Fruit fly (Drosophila melanogaster) whole organism, embryonic: Measurements from ENCODE around the gene Sqor.
A peak's percentile ranks its signal among the peaks of the same experiment; 100 is the strongest.

Source experiments
- Bteb2 ChIP-seq: fragments of 200-800 bp; sonication (Bioruptor generic); optimal IDR thresholded peaks from 2 replicates; lab custom pipeline; 2016; ENCODE audit warnings: missing biosample characterization, missing genetic modification characterization
- CG10321 ChIP-seq: fragments of 200-800 bp; sonication (Bioruptor generic); IDR thresholded peaks from 2 replicates; pipeline ENCODE4 v1.3.6; 2022; ENCODE audit warnings: missing biosample characterization, missing genetic modification characterization
- CG11247 ChIP-seq: fragments of 200-800 bp; sonication (Bioruptor generic); IDR thresholded peaks from 2 replicates; pipeline ENCODE4 v1.3.6; 2022; ENCODE audit warnings: missing biosample characterization, missing genetic modification characterization
- CG12155 ChIP-seq: fragments of 200-800 bp; sonication (Bioruptor generic); optimal IDR thresholded peaks from 3 replicates; lab custom pipeline; 2016; ENCODE audit warnings: missing biosample characterization, missing genetic modification characterization
- CG12219 ChIP-seq: fragments of 200-800 bp; sonication (Bioruptor generic); optimal IDR thresholded peaks from 3 replicates; lab custom pipeline; 2018; ENCODE audit warnings: missing biosample characterization, mild to moderate bottlenecking, missing genetic modification characterization
- CG12236 ChIP-seq: fragments of 200-800 bp; sonication (Bioruptor generic); optimal IDR thresholded peaks from 2 replicates; lab custom pipeline; 2016; ENCODE audit warnings: missing biosample characterization, missing genetic modification characterization
- CG12942 ChIP-seq: fragments of 200-800 bp; sonication (Bioruptor generic); optimal IDR thresholded peaks from 3 replicates; lab custom pipeline; 2016; ENCODE audit warnings: missing biosample characterization, missing genetic modification characterization
- CG14441 ChIP-seq: fragments of 200-800 bp; sonication (Bioruptor generic); IDR thresholded peaks from 2 replicates; pipeline ENCODE4 v1.3.6; 2022; ENCODE audit warnings: missing biosample characterization, missing genetic modification characterization
- CG14667 ChIP-seq: fragments of 200-800 bp; sonication (Bioruptor generic); IDR thresholded peaks from 2 replicates; pipeline ENCODE4 v1.3.6; 2022; ENCODE audit warnings: missing biosample characterization, missing genetic modification characterization
- CG15011 ChIP-seq: fragments of 200-800 bp; sonication (Bioruptor generic); optimal IDR thresholded peaks from 3 replicates; lab custom pipeline; 2018; ENCODE audit warnings: missing biosample characterization, mild to moderate bottlenecking, missing genetic modification characterization
- CG15073 ChIP-seq: fragments of 200-800 bp; sonication (Bioruptor generic); optimal IDR thresholded peaks from 2 replicates; lab custom pipeline; 2016; ENCODE audit warnings: missing biosample characterization, missing genetic modification characterization
- CG16815 ChIP-seq: fragments of 200-800 bp; sonication (Bioruptor generic); optimal IDR thresholded peaks from 3 replicates; lab custom pipeline; 2017; ENCODE audit warnings: missing biosample characterization, mild to moderate bottlenecking, missing genetic modification characterization
- CG18262 ChIP-seq: fragments of 200-800 bp; optimal IDR thresholded peaks from 3 replicates; lab custom pipeline; 2019; ENCODE audit warnings: missing biosample characterization, mild to moderate bottlenecking, missing genetic modification characterization, moderate library complexity
- CG30431 ChIP-seq: fragments of 200-800 bp; sonication (Bioruptor generic); optimal IDR thresholded peaks from 2 replicates; lab custom pipeline; 2017; ENCODE audit warnings: missing biosample characterization, missing genetic modification characterization
- CG32532 ChIP-seq: fragments of 200-800 bp; sonication (Bioruptor generic); IDR thresholded peaks from 2 replicates; pipeline ENCODE4 v1.3.6; 2022; ENCODE audit warnings: missing biosample characterization, missing genetic modification characterization
- CG33213 ChIP-seq: fragments of 200-800 bp; sonication (Bioruptor generic); optimal IDR thresholded peaks from 3 replicates; lab custom pipeline; 2016; ENCODE audit warnings: missing biosample characterization, missing genetic modification characterization
- CG34422 ChIP-seq: fragments of 200-800 bp; sonication (Bioruptor generic); IDR thresholded peaks from 3 replicates; pipeline ENCODE4 v1.3.6; 2022; ENCODE audit warnings: missing biosample characterization, missing genetic modification characterization
- CG5180 ChIP-seq: fragments of 200-800 bp; sonication (Bioruptor generic); optimal IDR thresholded peaks from 3 replicates; lab custom pipeline; 2017; ENCODE audit warnings: missing biosample characterization, missing genetic modification characterization, mild to moderate bottlenecking, moderate library complexity, missing genetic modification reagents
- CG6254 ChIP-seq: fragments of 200-800 bp; sonication (Bioruptor generic); optimal IDR thresholded peaks from 3 replicates; lab custom pipeline; 2017; ENCODE audit warnings: mild to moderate bottlenecking, missing biosample characterization, missing genetic modification reagents, missing genetic modification characterization
- CG7372 ChIP-seq: fragments of 200-800 bp; sonication (Bioruptor generic); IDR thresholded peaks from 2 replicates; pipeline ENCODE4 v1.3.6; 2022; ENCODE audit warnings: missing biosample characterization, missing genetic modification characterization
- CG7928 ChIP-seq: fragments of 200-800 bp; sonication (Bioruptor generic); optimal IDR thresholded peaks from 2 replicates; lab custom pipeline; 2017; ENCODE audit warnings: missing biosample characterization, mild to moderate bottlenecking, missing genetic modification characterization
- CG8089 ChIP-seq: fragments of 200-800 bp; sonication (Bioruptor generic); optimal IDR thresholded peaks from 3 replicates; lab custom pipeline; 2016; ENCODE audit warnings: missing biosample characterization, missing genetic modification characterization
- CG8290 ChIP-seq, 3 experiments: fragments of 200-800 bp; sonication (Bioruptor generic); optimal IDR thresholded peaks; 2 replicates each; lab custom pipeline; 2016 to 2019; ENCODE audit warnings: missing biosample characterization in 3 of 3, missing genetic modification characterization in 3 of 3, mild to moderate bottlenecking in 2 of 3, moderate library complexity in 1 of 3
- Deaf1 ChIP-seq: fragments of 200-800 bp; optimal IDR thresholded peaks from 3 replicates; lab custom pipeline; 2019; ENCODE audit warnings: missing biosample characterization, mild to moderate bottlenecking, missing genetic modification characterization, moderate library complexity
- Dek ChIP-seq: fragments of 200-800 bp; sonication (Bioruptor generic); optimal IDR thresholded peaks from 3 replicates; lab custom pipeline; 2019; ENCODE audit warnings: missing biosample characterization, mild to moderate bottlenecking, missing genetic modification characterization, moderate library complexity
- Dll ChIP-seq: fragments of 200-800 bp; sonication (Bioruptor generic); IDR thresholded peaks from 4 replicates; pipeline ENCODE4 v1.3.6; 2022; ENCODE audit warnings: missing biosample characterization, missing genetic modification characterization; ENCODE audit not compliant: partially characterized antibody
- HLHmδ ChIP-seq: fragments of 200-800 bp; sonication (Bioruptor generic); optimal IDR thresholded peaks from 2 replicates; lab custom pipeline; 2018; ENCODE audit warnings: missing biosample characterization, mild to moderate bottlenecking, missing genetic modification characterization, moderate library complexity
- Lim3 ChIP-seq: fragments of 200-800 bp; sonication (Bioruptor generic); IDR thresholded peaks from 2 replicates; pipeline ENCODE4 v1.3.6; 2022; ENCODE audit warnings: missing biosample characterization, missing genetic modification characterization
- Med ChIP-seq: fragments of 200-800 bp; sonication (Bioruptor generic); peaks from one replicate; lab custom pipeline; 2016; ENCODE audit warnings: missing biosample characterization, missing genetic modification characterization, mild to moderate bottlenecking, inconsistent platforms, moderate library complexity
- Scr ChIP-seq: fragments of 200-800 bp; sonication (Bioruptor generic); IDR thresholded peaks from 2 replicates; pipeline ENCODE4 v1.3.6; 2022; ENCODE audit warnings: missing biosample characterization, missing genetic modification characterization; ENCODE audit not compliant: partially characterized antibody
- Sin3A ChIP-seq: fragments of >200 bp; optimal IDR thresholded peaks from 2 replicates; lab custom pipeline; 2018
- Trl ChIP-seq, 3 experiments: fragments of >200 bp in 2 of 3; fragments of 200-800 bp in 1 of 3; sonication (Bioruptor generic) in 1 of 3; optimal IDR thresholded peaks; 2 replicates in 1 of 3; 3 replicates in 2 of 3; lab custom pipeline; 2016 to 2017; ENCODE audit warnings: missing biosample characterization in 1 of 3, missing genetic modification characterization in 1 of 3
- bcd ChIP-seq: fragments of 200-800 bp; sonication (Bioruptor generic); optimal IDR thresholded peaks from 2 replicates; lab custom pipeline; 2017; ENCODE audit warnings: missing biosample characterization, mild to moderate bottlenecking, missing genetic modification characterization
- crol ChIP-seq: fragments of 200-800 bp; sonication (Bioruptor generic); IDR thresholded peaks from 2 replicates; pipeline ENCODE4 v1.3.6; 2022; ENCODE audit warnings: missing biosample characterization, missing genetic modification characterization
- dmrt99B ChIP-seq: fragments of 200-800 bp; sonication (Bioruptor generic); optimal IDR thresholded peaks from 2 replicates; lab custom pipeline; 2018; ENCODE audit warnings: missing biosample characterization, mild to moderate bottlenecking, missing genetic modification characterization, moderate library complexity
- ems ChIP-seq: fragments of 200-800 bp; sonication (Bioruptor generic); optimal IDR thresholded peaks from 3 replicates; lab custom pipeline; 2016; ENCODE audit warnings: missing biosample characterization, missing genetic modification characterization
- ewg ChIP-seq: fragments of 200-800 bp; sonication (Bioruptor generic); optimal IDR thresholded peaks from 3 replicates; lab custom pipeline; 2017; ENCODE audit warnings: mild to moderate bottlenecking, missing biosample characterization, missing genetic modification reagents, missing genetic modification characterization
- eyg ChIP-seq: fragments of 200-800 bp; sonication (Bioruptor generic); optimal IDR thresholded peaks from 3 replicates; lab custom pipeline; 2016; ENCODE audit warnings: missing biosample characterization, missing genetic modification characterization
- fu2 ChIP-seq: fragments of 200-800 bp; sonication (Bioruptor generic); optimal IDR thresholded peaks from 2 replicates; lab custom pipeline; 2016; ENCODE audit warnings: missing biosample characterization, missing genetic modification characterization
- gsb ChIP-seq: fragments of 200-800 bp; sonication (Bioruptor generic); IDR thresholded peaks from 2 replicates; pipeline ENCODE4 v1.3.6; 2022; ENCODE audit warnings: missing biosample characterization, missing genetic modification characterization
- gsb-n ChIP-seq: fragments of 200-800 bp; sonication (Bioruptor generic); optimal IDR thresholded peaks from 3 replicates; lab custom pipeline; 2018; ENCODE audit warnings: missing biosample characterization, mild to moderate bottlenecking, missing genetic modification characterization
- ham ChIP-seq: fragments of 200-800 bp; sonication (Bioruptor generic); IDR thresholded peaks from 2 replicates; pipeline ENCODE4 v1.3.6; 2022; ENCODE audit warnings: missing biosample characterization, missing genetic modification characterization
- ken ChIP-seq: fragments of 200-800 bp; sonication (Bioruptor generic); IDR thresholded peaks from 3 replicates; pipeline ENCODE4 v1.3.6; 2022; ENCODE audit warnings: missing biosample characterization, missing genetic modification characterization
- mam ChIP-seq: fragments of 200-800 bp; sonication (Bioruptor generic); optimal IDR thresholded peaks from 3 replicates; lab custom pipeline; 2016; ENCODE audit warnings: missing biosample characterization, missing genetic modification characterization
- pum ChIP-seq: fragments of 200-800 bp; sonication (Bioruptor generic); optimal IDR thresholded peaks from 2 replicates; lab custom pipeline; 2016; ENCODE audit warnings: missing biosample characterization, missing genetic modification characterization
- schlank ChIP-seq: fragments of 200-800 bp; sonication (Bioruptor generic); optimal IDR thresholded peaks from 2 replicates; lab custom pipeline; 2018; ENCODE audit warnings: missing biosample characterization, mild to moderate bottlenecking, missing genetic modification characterization
- sd ChIP-seq: fragments of 200-800 bp; sonication (Bioruptor generic); optimal IDR thresholded peaks from 3 replicates; lab custom pipeline; 2018; ENCODE audit warnings: missing biosample characterization, mild to moderate bottlenecking, missing genetic modification characterization, moderate library complexity
- ssp ChIP-seq: fragments of 200-800 bp; sonication (Bioruptor generic); IDR thresholded peaks from 2 replicates; pipeline ENCODE4 v1.3.6; 2022; ENCODE audit warnings: missing biosample characterization, missing genetic modification characterization
- unc-4 ChIP-seq: fragments of 200-800 bp; sonication (Bioruptor generic); IDR thresholded peaks from 2 replicates; pipeline ENCODE4 v1.3.6; 2022; ENCODE audit warnings: missing biosample characterization, missing genetic modification characterization; ENCODE audit not compliant: partially characterized antibody
- wdn ChIP-seq: fragments of 200-800 bp; sonication (Bioruptor generic); IDR thresholded peaks from 2 replicates; pipeline ENCODE4 v1.3.6; 2022; ENCODE audit warnings: missing biosample characterization, missing genetic modification characterization
- z ChIP-seq: fragments of 200-800 bp; sonication (Bioruptor generic); IDR thresholded peaks from 3 replicates; pipeline ENCODE4 v1.3.6; 2022; ENCODE audit warnings: missing biosample characterization, missing genetic modification characterization

The Sqor gene

dm6 chr3L:4272167-4272773 is 32.3 kb downstream of the Sqor start (continued):
- peak; percentile 44 for TF ChIP-seq CG18262
- no peak for TF ChIP-seq dmrt99B (tag; lab: Kevin White, UChicago)
- no peak for TF ChIP-seq pum
- peak; percentile 28 for TF ChIP-seq CG6254 (GFP tag; lab: Kevin White, UChicago)
- no peak for TF ChIP-seq HLHmδ
- no peak for TF ChIP-seq wdn (GFP tag; lab: Robert Waterston, UW)
- no peak for TF ChIP-seq CG33213
- TF ChIP-seq CG7372: no peak
- no peak for TF ChIP-seq CG10321 (GFP tag; lab: Robert Waterston, UW)
- no peak for TF ChIP-seq z (GFP tag; lab: Robert Waterston, UW)
- peak; percentile 2 for TF ChIP-seq CG15011 (GFP tag; lab: Kevin White, UChicago)
- no peak for TF ChIP-seq eyg (GFP tag; lab: Kevin White, UChicago)
- no peak for TF ChIP-seq ham
- no peak for TF ChIP-seq CG32532 (GFP tag; lab: Robert Waterston, UW)
- no peak for TF ChIP-seq ssp (GFP tag; lab: Robert Waterston, UW)
- TF ChIP-seq Scr (GFP tag; lab: Robert Waterston, UW): no peak
- no peak for TF ChIP-seq CG12155 (GFP tag; lab: Kevin White, UChicago)
- TF ChIP-seq CG14441: no peak
- TF ChIP-seq gsb (GFP tag; lab: Robert Waterston, UW): no peak
- TF ChIP-seq ewg (GFP tag; lab: Kevin White, UChicago): no peak
- TF ChIP-seq CG34422 (GFP tag; lab: Robert Waterston, UW): no peak
- no peak for TF ChIP-seq CG8089 (GFP tag; lab: Kevin White, UChicago)
- no peak for TF ChIP-seq ems
- TF ChIP-seq Sin3A (lab: Kevin White, UChicago): no peak
- no peak for TF ChIP-seq CG11247 (GFP tag; lab: Robert Waterston, UW)
- TF ChIP-seq Med (GFP tag; lab: Kevin White, UChicago): peak; percentile 64
- no peak for TF ChIP-seq Deaf1 (tag; lab: Kevin White, UChicago)
- no peak for TF ChIP-seq CG7928
- TF ChIP-seq gsb-n (tag; lab: Kevin White, UChicago): no peak
- no peak for TF ChIP-seq Dek (tag; lab: Kevin White, UChicago)
- no peak for TF ChIP-seq crol
- TF ChIP-seq Dll (GFP tag; lab: Robert Waterston, UW): no peak
- no peak for TF ChIP-seq CG5180 (GFP tag; lab: Kevin White, UChicago)
- no peak for TF ChIP-seq ken (GFP tag; lab: Robert Waterston, UW)
- TF ChIP-seq mam (GFP tag; lab: Kevin White, UChicago): no peak
- no peak for TF ChIP-seq Lim3
- TF ChIP-seq CG12942: no peak
- no peak for TF ChIP-seq CG30431 (GFP tag; lab: Kevin White, UChicago)
- no peak for TF ChIP-seq schlank
- no peak for TF ChIP-seq CG15073
- no peak for TF ChIP-seq bcd
- TF ChIP-seq fu2: no peak
- no peak for TF ChIP-seq CG12219 (GFP tag; lab: Kevin White, UChicago)
- no peak for TF ChIP-seq unc-4 (GFP tag; lab: Robert Waterston, UW)
- TF ChIP-seq Trl (optimal IDR thresholded peaks at IDR 0.05; lab: Kevin White, UChicago): no peak
- no peak for TF ChIP-seq Trl (GFP tag; optimal IDR thresholded peaks at IDR 0.05; lab: Kevin White, UChicago)
- peak; percentile 10 for TF ChIP-seq CG12236
- TF ChIP-seq CG8290 (GFP tag; optimal IDR thresholded peaks at IDR 0.05; lab: Kevin White, UChicago): peak; percentile 43
- peak in 1 of 2 experiments; percentile 16 for TF ChIP-seq CG8290 (tag; optimal IDR thresholded peaks at IDR 0.05; lab: Kevin White, UChicago)
- no peak for TF ChIP-seq sd (tag; lab: Kevin White, UChicago)
- TF ChIP-seq Bteb2 (GFP tag; lab: Kevin White, UChicago): no peak
- TF ChIP-seq CG14667 (GFP tag; lab: Robert Waterston, UW): no peak
- TF ChIP-seq CG16815: no peak
